Worm (Caenorhabditis elegans): ENCODE measurements around the gene B0244.17.

DNA sequence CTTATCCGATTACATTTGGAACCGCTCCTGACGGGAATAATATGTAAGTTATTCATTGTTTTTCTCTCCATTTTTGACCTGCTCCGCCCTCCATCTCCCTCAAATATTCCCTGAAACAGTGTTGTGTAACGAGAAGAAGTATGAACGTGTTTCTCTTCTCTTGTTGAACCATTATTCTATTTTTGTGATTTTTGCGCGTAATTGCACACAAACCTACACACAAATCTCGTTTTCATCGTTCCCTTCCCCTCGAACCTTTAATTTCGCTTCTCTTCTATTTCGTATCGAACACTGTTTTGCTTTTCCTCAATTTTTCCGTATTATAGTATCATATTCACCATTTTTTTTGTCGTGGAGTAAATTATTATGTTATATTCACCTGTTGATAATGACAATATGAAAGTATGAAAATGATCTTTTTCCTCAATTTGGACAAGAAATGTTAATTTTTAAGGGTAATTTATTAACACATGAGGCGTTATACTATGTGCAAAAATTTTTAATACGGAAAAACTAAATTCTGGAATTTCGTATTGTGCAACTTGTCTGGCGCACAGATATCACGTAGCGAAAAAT is 15.8 kb upstream of the B0244.17 start:
- TF ChIP-seq sem-2 (GFP tag; optimal IDR thresholded peaks at IDR 0.05): no peak
- TF ChIP-seq mep-1 (tag; optimal IDR thresholded peaks at IDR 0.05): no peak
- no peak for TF ChIP-seq nhr-237 (tag; optimal IDR thresholded peaks at IDR 0.05)
- no peak for TF ChIP-seq nhr-76 (tag; optimal IDR thresholded peaks at IDR 0.05)
- TF ChIP-seq zip-8 (tag; optimal IDR thresholded peaks at IDR 0.05): no peak
- no peak for TF ChIP-seq unc-39 (tag; optimal IDR thresholded peaks at IDR 0.05)
- no peak for TF ChIP-seq unc-62 (GFP tag; optimal IDR thresholded peaks at IDR 0.05)
- no peak for TF ChIP-seq pha-4 (tag; optimal IDR thresholded peaks at IDR 0.05)
- TF ChIP-seq ham-2 (GFP tag; optimal IDR thresholded peaks at IDR 0.05): no peak
- no peak for TF ChIP-seq ceh-83 (GFP tag; optimal IDR thresholded peaks at IDR 0.05)
- no peak for TF ChIP-seq nhr-28 (tag; optimal IDR thresholded peaks at IDR 0.05)
- no peak for TF ChIP-seq flh-1 (GFP tag; optimal IDR thresholded peaks at IDR 0.05)
- no peak for TF ChIP-seq drap-1 (GFP tag; optimal IDR thresholded peaks at IDR 0.05)

Data from whole organism, mixed stage, embryonic.